Fruit fly (Drosophila melanogaster) whole organism, prepupa: ENCODE measurements around the gene CG5149.

Experiments used
- Blimp-1 ChIP-seq: fragments of 200-800 bp; sonication (Bioruptor generic); optimal IDR thresholded peaks from 3 replicates; lab custom pipeline; 2017; ENCODE audit warnings: missing biosample characterization, missing genetic modification characterization, mild to moderate bottlenecking, moderate library complexity, missing genetic modification reagents
- CG10631 ChIP-seq: fragments of 200-800 bp; sonication (Bioruptor generic); optimal IDR thresholded peaks from 2 replicates; lab custom pipeline; 2016; ENCODE audit warnings: missing biosample characterization, missing genetic modification characterization
- CG11294 ChIP-seq: fragments of 200-800 bp; sonication (Bioruptor generic); IDR thresholded peaks from 2 replicates; pipeline ENCODE4 v1.3.6; 2022; ENCODE audit warnings: missing biosample characterization, missing genetic modification characterization
- CG11762 ChIP-seq: fragments of 200-800 bp; sonication (Bioruptor generic); optimal IDR thresholded peaks from 3 replicates; lab custom pipeline; 2016; ENCODE audit warnings: missing biosample characterization, missing genetic modification characterization; ENCODE audit not compliant: insufficient read depth
- CG11902 ChIP-seq: fragments of 200-800 bp; sonication (Bioruptor generic); optimal IDR thresholded peaks from 3 replicates; lab custom pipeline; 2016; ENCODE audit warnings: missing biosample characterization, missing genetic modification characterization
- CG15336 ChIP-seq: fragments of 200-800 bp; sonication (Bioruptor generic); IDR thresholded peaks from 2 replicates; pipeline ENCODE4 v1.3.6; 2022; ENCODE audit warnings: missing biosample characterization, missing genetic modification characterization
- CG16779 ChIP-seq: fragments of 200-800 bp; sonication (Bioruptor generic); optimal IDR thresholded peaks from 3 replicates; lab custom pipeline; 2017; ENCODE audit warnings: missing biosample characterization, mild to moderate bottlenecking, missing genetic modification characterization
- CG3032 ChIP-seq: fragments of 200-800 bp; optimal IDR thresholded peaks from 2 replicates; lab custom pipeline; 2019; ENCODE audit warnings: missing biosample characterization, mild to moderate bottlenecking, missing genetic modification characterization, moderate library complexity
- CG34406 ChIP-seq: fragments of 200-800 bp; sonication (Bioruptor generic); optimal IDR thresholded peaks from 3 replicates; lab custom pipeline; 2016; ENCODE audit warnings: missing biosample characterization, missing genetic modification characterization
- CG3919 ChIP-seq: fragments of 200-800 bp; sonication (Bioruptor generic); optimal IDR thresholded peaks from 3 replicates; lab custom pipeline; 2016; ENCODE audit warnings: missing biosample characterization, missing genetic modification characterization
- CG4318 ChIP-seq: fragments of 200-800 bp; sonication (Bioruptor generic); optimal IDR thresholded peaks from 3 replicates; lab custom pipeline; 2017; ENCODE audit warnings: missing biosample characterization, mild to moderate bottlenecking, missing genetic modification characterization
- CG6163 ChIP-seq: fragments of 200-800 bp; sonication (Bioruptor generic); IDR thresholded peaks from 3 replicates; pipeline ENCODE4 v1.3.6; 2022; ENCODE audit warnings: missing biosample characterization, missing genetic modification characterization
- CG6276 ChIP-seq: fragments of 200-800 bp; sonication (Bioruptor generic); optimal IDR thresholded peaks from 2 replicates; lab custom pipeline; 2017; ENCODE audit warnings: missing biosample characterization, mild to moderate bottlenecking, missing genetic modification characterization
- CG6792 ChIP-seq: fragments of 200-800 bp; sonication (Bioruptor generic); optimal IDR thresholded peaks from 3 replicates; lab custom pipeline; 2016; ENCODE audit warnings: missing biosample characterization, missing genetic modification characterization
- CG6808 ChIP-seq: fragments of 200-800 bp; sonication (Bioruptor generic); optimal IDR thresholded peaks from 3 replicates; lab custom pipeline; 2017; ENCODE audit warnings: missing biosample characterization, missing genetic modification characterization, mild to moderate bottlenecking, moderate library complexity, missing genetic modification reagents
- CG6854 ChIP-seq: fragments of 200-800 bp; sonication (Bioruptor generic); optimal IDR thresholded peaks from 2 replicates; lab custom pipeline; 2017; ENCODE audit warnings: missing biosample characterization, mild to moderate bottlenecking, missing genetic modification characterization
- CG8119 ChIP-seq: fragments of 200-800 bp; sonication (Bioruptor generic); IDR thresholded peaks from 3 replicates; pipeline ENCODE4 v1.3.6; 2022; ENCODE audit warnings: missing biosample characterization, missing genetic modification characterization
- CG8319 ChIP-seq: fragments of 200-800 bp; sonication (Bioruptor generic); optimal IDR thresholded peaks from 3 replicates; lab custom pipeline; 2016; ENCODE audit warnings: missing biosample characterization, missing genetic modification characterization
- CG9139 ChIP-seq: fragments of 200-800 bp; sonication (Bioruptor generic); optimal IDR thresholded peaks from 3 replicates; lab custom pipeline; 2017; ENCODE audit warnings: missing biosample characterization, mild to moderate bottlenecking, missing genetic modification characterization
- Eip75B ChIP-seq: fragments of 200-800 bp; sonication (Bioruptor generic); optimal IDR thresholded peaks from 3 replicates; lab custom pipeline; 2016; ENCODE audit warnings: missing biosample characterization, missing genetic modification characterization
- Eip78C ChIP-seq: fragments of 200-800 bp; sonication (Bioruptor generic); peaks from one replicate; lab custom pipeline; 2016; ENCODE audit warnings: missing biosample characterization, missing genetic modification characterization
- Gug ChIP-seq: fragments of 200-800 bp; sonication (Bioruptor generic); IDR thresholded peaks from 2 replicates; pipeline ENCODE4 v1.3.6; 2022; ENCODE audit warnings: missing biosample characterization, missing genetic modification characterization
- Hr38 ChIP-seq: sonication (Bioruptor generic); optimal IDR thresholded peaks from 2 replicates; lab custom pipeline; 2016; ENCODE audit warnings: missing biosample characterization, missing genetic modification characterization
- Hr39 ChIP-seq: fragments of 200-800 bp; sonication (Bioruptor generic); optimal IDR thresholded peaks from 2 replicates; lab custom pipeline; 2016; ENCODE audit warnings: missing biosample characterization, missing genetic modification characterization
- Hr4 ChIP-seq: fragments of 200-800 bp; sonication (Bioruptor generic); optimal IDR thresholded peaks from 3 replicates; lab custom pipeline; 2016; ENCODE audit warnings: missing biosample characterization, missing genetic modification characterization
- Met ChIP-seq: fragments of 200-800 bp; sonication (Bioruptor generic); optimal IDR thresholded peaks from 3 replicates; lab custom pipeline; 2016; ENCODE audit warnings: missing biosample characterization, missing genetic modification characterization
- Smox ChIP-seq: fragments of 200-800 bp; sonication (Bioruptor generic); optimal IDR thresholded peaks from 3 replicates; lab custom pipeline; 2016; ENCODE audit warnings: missing biosample characterization, missing genetic modification characterization
- Sox102F ChIP-seq: fragments of 200-800 bp; sonication (Bioruptor generic); optimal IDR thresholded peaks from 2 replicates; lab custom pipeline; 2016; ENCODE audit warnings: missing biosample characterization, mild to moderate bottlenecking, missing genetic modification characterization
- Sox14 ChIP-seq: fragments of 200-800 bp; sonication (Bioruptor generic); optimal IDR thresholded peaks from 3 replicates; lab custom pipeline; 2016; ENCODE audit warnings: missing biosample characterization, missing genetic modification characterization
- achi ChIP-seq: fragments of 200-800 bp; sonication (Bioruptor generic); optimal IDR thresholded peaks from 3 replicates; lab custom pipeline; 2016; ENCODE audit warnings: missing biosample characterization, missing genetic modification characterization
- acj6 ChIP-seq: fragments of 200-800 bp; sonication (Bioruptor generic); optimal IDR thresholded peaks from 3 replicates; lab custom pipeline; 2016; ENCODE audit warnings: missing biosample characterization, missing genetic modification characterization
- cyc ChIP-seq: fragments of 200-800 bp; sonication (Bioruptor generic); optimal IDR thresholded peaks from 3 replicates; lab custom pipeline; 2016; ENCODE audit warnings: missing biosample characterization, missing genetic modification characterization
- dac ChIP-seq: fragments of 200-800 bp; sonication (Bioruptor generic); optimal IDR thresholded peaks from 2 replicates; lab custom pipeline; 2017; ENCODE audit warnings: missing biosample characterization, mild to moderate bottlenecking, missing genetic modification characterization
- dsx ChIP-seq: fragments of 200-800 bp; optimal IDR thresholded peaks from 3 replicates; lab custom pipeline; 2019; ENCODE audit warnings: missing biosample characterization, mild to moderate bottlenecking, missing genetic modification characterization, moderate library complexity; ENCODE audit not compliant: poor library complexity, severe bottlenecking
- esn ChIP-seq: fragments of 200-800 bp; sonication (Bioruptor generic); optimal IDR thresholded peaks from 2 replicates; lab custom pipeline; 2016; ENCODE audit warnings: missing biosample characterization, mild to moderate bottlenecking, missing genetic modification characterization, moderate library complexity
- fd59A ChIP-seq: fragments of 200-800 bp; sonication (Bioruptor generic); optimal IDR thresholded peaks from 2 replicates; lab custom pipeline; 2017; ENCODE audit warnings: missing biosample characterization, mild to moderate bottlenecking, missing genetic modification characterization, missing genetic modification reagents
- fd85E ChIP-seq: fragments of 200-800 bp; sonication (Bioruptor generic); optimal IDR thresholded peaks from 3 replicates; lab custom pipeline; 2016; ENCODE audit warnings: missing biosample characterization, missing genetic modification characterization
- fkh ChIP-seq: fragments of 200-800 bp; sonication (Bioruptor generic); optimal IDR thresholded peaks from 3 replicates; lab custom pipeline; 2017; ENCODE audit warnings: missing biosample characterization, mild to moderate bottlenecking, missing genetic modification characterization, moderate library complexity
- salr ChIP-seq, 2 experiments: fragments of 200-800 bp; sonication (Bioruptor generic); optimal IDR thresholded peaks; 3 replicates each; lab custom pipeline; 2016 to 2018; ENCODE audit warnings: missing biosample characterization in 2 of 2, missing genetic modification characterization in 2 of 2, mild to moderate bottlenecking in 1 of 2
- spab ChIP-seq: fragments of 200-800 bp; sonication (Bioruptor generic); optimal IDR thresholded peaks from 2 replicates; lab custom pipeline; 2017; ENCODE audit warnings: missing biosample characterization, mild to moderate bottlenecking, missing genetic modification characterization, missing genetic modification reagents
- ss ChIP-seq, 2 experiments: fragments of 200-800 bp; sonication (Bioruptor generic); optimal IDR thresholded peaks; 2 replicates in 1 of 2; 3 replicates in 1 of 2; lab custom pipeline; 2017 to 2018; ENCODE audit warnings: mild to moderate bottlenecking in 2 of 2, missing biosample characterization in 2 of 2, missing genetic modification characterization in 2 of 2, moderate library complexity in 1 of 2
- svp ChIP-seq: fragments of 200-800 bp; sonication (Bioruptor generic); peaks from one replicate; lab custom pipeline; 2016; ENCODE audit warnings: missing biosample characterization, missing genetic modification characterization
- vri ChIP-seq: fragments of 200-800 bp; sonication (Bioruptor generic); optimal IDR thresholded peaks from 3 replicates; lab custom pipeline; 2016; ENCODE audit warnings: missing biosample characterization, mild to moderate bottlenecking, missing genetic modification characterization

The CG5149 gene

DNA sequence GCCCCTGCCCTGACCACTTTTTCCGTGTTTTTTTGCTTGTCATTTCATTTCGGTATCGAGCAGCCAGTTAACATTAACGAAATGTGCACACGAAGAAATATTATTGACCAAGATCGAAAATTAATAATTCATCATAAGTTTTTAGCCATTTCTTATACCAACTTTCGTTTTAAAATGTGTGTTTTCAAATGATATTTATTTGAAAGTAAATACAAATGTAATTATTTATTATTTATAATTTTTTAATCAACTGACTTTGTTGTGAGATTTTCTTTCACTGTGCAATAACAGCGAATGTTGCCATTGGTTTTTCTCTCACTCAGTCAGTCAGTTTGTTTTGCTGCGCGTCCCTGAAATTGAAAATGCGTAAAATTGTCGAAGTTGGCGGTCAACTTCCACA lies 7.8 kb upstream of the CG5149 start (continued):
- no peak for TF ChIP-seq Eip75B (GFP tag; lab: Kevin White, UChicago)
- no peak for TF ChIP-seq vri (GFP tag; lab: Kevin White, UChicago)
- TF ChIP-seq Hr4 (GFP tag; lab: Kevin White, UChicago) = peak; percentile 42
- TF ChIP-seq CG11902 (GFP tag; lab: Kevin White, UChicago) = no peak
- TF ChIP-seq Sox102F (GFP tag; lab: Kevin White, UChicago) = peak; percentile 20
- TF ChIP-seq Sox14 = no peak
- TF ChIP-seq CG8119 = peak; percentile 54; the same call in 2 of the 3 replicates
- TF ChIP-seq CG15336 (GFP tag; lab: Robert Waterston, UW) = peak; percentile 66
- no peak for TF ChIP-seq CG9139
- no peak for TF ChIP-seq dac
- TF ChIP-seq esn (GFP tag; lab: Kevin White, UChicago) = peak; percentile 38
- peak; percentile 50 for TF ChIP-seq svp (GFP tag; lab: Kevin White, UChicago)
- no peak for TF ChIP-seq spab
- TF ChIP-seq Gug = no peak
- TF ChIP-seq CG3919 (GFP tag; lab: Kevin White, UChicago) = peak; percentile 43
- no peak for TF ChIP-seq fd59A (GFP tag; lab: Kevin White, UChicago)
- no peak for TF ChIP-seq CG11294 (GFP tag; lab: Robert Waterston, UW)
- peak in 1 of 2 experiments; percentile 6 for TF ChIP-seq ss (GFP tag; optimal IDR thresholded peaks at IDR 0.05; lab: Kevin White, UChicago)
- TF ChIP-seq Blimp-1 = no peak
- peak; percentile 26 for TF ChIP-seq cyc (GFP tag; lab: Kevin White, UChicago)
- TF ChIP-seq Hr38 (GFP tag; lab: Kevin White, UChicago) = no peak
- peak; percentile 36 for TF ChIP-seq CG3032 (tag; lab: Kevin White, UChicago)
- no peak for TF ChIP-seq CG6163 (GFP tag; lab: Robert Waterston, UW)
- TF ChIP-seq CG6792 (GFP tag; lab: Kevin White, UChicago) = peak; percentile 33
- TF ChIP-seq CG11762 = no peak
- no peak for TF ChIP-seq CG10631 (GFP tag; lab: Kevin White, UChicago)
- TF ChIP-seq, all 60 proteins: peak for 28

DNA sequence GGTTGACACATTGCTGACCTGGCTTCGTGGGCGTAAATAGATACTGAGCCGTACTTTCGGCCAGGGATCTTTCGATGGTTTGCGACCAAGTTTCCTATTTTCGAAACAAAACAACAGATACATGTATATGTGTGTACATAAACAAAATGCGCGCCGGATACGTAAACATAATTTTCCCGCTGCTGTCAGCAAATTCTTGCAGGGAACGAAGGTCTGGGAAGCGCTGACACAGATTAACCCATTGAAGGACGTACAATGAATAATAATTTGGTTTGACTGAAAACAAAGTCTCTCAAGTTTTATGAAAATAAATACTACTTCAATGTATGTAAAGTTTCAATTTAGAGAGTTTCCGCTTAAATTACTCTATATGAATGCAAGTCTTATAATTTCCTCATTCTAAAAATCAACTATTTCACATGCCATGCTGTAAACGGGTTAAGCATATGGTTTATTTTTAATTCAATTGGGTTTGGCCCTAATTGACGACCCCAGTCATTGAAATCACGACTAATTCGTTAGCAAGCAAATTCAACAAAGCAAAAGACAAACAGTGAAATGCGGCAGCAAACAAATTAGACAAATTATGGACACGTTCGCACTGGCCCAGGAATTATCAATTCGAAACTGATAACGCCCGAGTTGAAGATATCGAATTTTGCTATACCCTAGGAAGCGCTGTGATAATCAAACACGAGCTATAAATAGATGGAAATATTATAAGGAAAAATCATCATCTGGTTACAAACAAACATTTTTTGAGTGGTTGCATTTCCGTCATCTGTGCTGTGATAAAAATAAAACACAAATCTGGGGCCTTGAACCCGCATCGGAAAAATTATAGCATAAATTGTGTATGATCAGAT lies 1.3 kb downstream of the CG5149 start:
- TF ChIP-seq Gug = no peak
- TF ChIP-seq fkh (GFP tag; lab: Kevin White, UChicago) = peak; percentile 62
- TF ChIP-seq CG8319 (GFP tag; lab: Kevin White, UChicago) = no peak
- TF ChIP-seq salr (GFP tag; optimal IDR thresholded peaks at IDR 0.05; lab: Kevin White, UChicago) = no peak

DNA sequence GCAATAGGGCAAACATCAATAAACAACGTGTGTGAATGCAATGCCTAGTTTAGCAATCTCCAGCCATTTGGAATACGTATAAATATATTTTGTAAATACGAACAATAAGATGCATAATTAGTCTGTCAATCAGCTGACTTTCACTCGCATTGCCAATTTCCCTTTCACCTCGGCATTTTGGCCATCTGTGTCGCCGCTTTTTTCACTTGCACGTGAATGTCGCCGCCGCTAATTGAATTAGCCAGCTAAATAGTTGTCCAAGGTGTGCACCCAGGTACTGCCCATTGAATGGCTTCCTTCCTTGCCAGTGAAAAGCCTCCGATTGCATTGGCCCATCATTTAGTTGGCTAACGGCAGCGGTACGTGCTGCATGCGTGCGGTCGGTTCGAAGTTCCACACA lies 10.7 kb downstream of the CG5149 start, which contains the start of gene ninaC:
ninaC (plus strand) TSS at position 301 of the 400 bp plus-strand sequence.
- TF ChIP-seq CG6854 (no peak), esn (GFP tag; lab: Kevin White, UChicago) (no peak), Hr38 (GFP tag; lab: Kevin White, UChicago) (no peak), CG4318 (GFP tag; lab: Kevin White, UChicago) (no peak), CG10631 (GFP tag; lab: Kevin White, UChicago) (no peak)
- TF ChIP-seq, all 60 proteins: peak for 0

- TF ChIP-seq acj6 (GFP tag; lab: Kevin White, UChicago) (peak; percentile 61), Eip78C (peak; percentile 83), CG3919 (GFP tag; lab: Kevin White, UChicago) (no peak), CG16779 (tag; lab: Kevin White, UChicago) (no peak), Smox (peak; percentile 61), achi (GFP tag; lab: Kevin White, UChicago) (peak; percentile 25), CG6808 (GFP tag; lab: Kevin White, UChicago) (no peak), salr (GFP tag; optimal IDR thresholded peaks at IDR 0.05; lab: Kevin White, UChicago) (no peak), Met (peak; percentile 73), cyc (GFP tag; lab: Kevin White, UChicago) (peak; percentile 67), CG3032 (tag; lab: Kevin White, UChicago) (no peak), ss (GFP tag; optimal IDR thresholded peaks at IDR 0.05; lab: Kevin White, UChicago) (no peak), CG11294 (GFP tag; lab: Robert Waterston, UW) (peak; percentile 81), vri (GFP tag; lab: Kevin White, UChicago) (peak; percentile 58), fkh (GFP tag; lab: Kevin White, UChicago) (no peak), CG34406 (GFP tag; lab: Kevin White, UChicago) (peak; percentile 45), Hr39 (GFP tag; lab: Kevin White, UChicago) (peak; percentile 81), Sox102F (GFP tag; lab: Kevin White, UChicago) (peak; percentile 65), fd59A (GFP tag; lab: Kevin White, UChicago) (no peak), fd85E (GFP tag; lab: Kevin White, UChicago) (no peak), CG6276 (GFP tag; lab: Kevin White, UChicago) (peak; percentile 80), Gug (peak; percentile 83), dsx (GFP tag; lab: Kevin White, UChicago) (no peak)
Measured at dm6 chr2L:7376157-7376556, 11.9 kb downstream of the CG5149 start.
